Worm (Caenorhabditis elegans): ENCODE data around the gene ttr-42.

ttr-42 gene

ce11 chrX:2553433-2553860 lies 24.1 kb upstream of the ttr-42 start:
- TF ChIP-seq tag-97 (GFP tag; IDR thresholded peaks at IDR 0.05) (no peak), snpc-4 (tag; optimal IDR thresholded peaks at IDR 0.05) (no peak), snpc-1.2 (GFP tag; IDR thresholded peaks at IDR 0.05) (peak; percentile 83), F10B5.3 (tag; optimal IDR thresholded peaks at IDR 0.05) (peak; percentile 31), zip-2 (tag; optimal IDR thresholded peaks at IDR 0.05) (peak; percentile 87), fkh-10 (GFP tag; optimal IDR thresholded peaks at IDR 0.05) (no peak), ceh-28 (tag; optimal IDR thresholded peaks at IDR 0.05) (no peak), ceh-82 (tag; optimal IDR thresholded peaks at IDR 0.05) (no peak), daf-8 (GFP tag; IDR thresholded peaks at IDR 0.05) (no peak), R02D3.7 (tag; optimal IDR thresholded peaks at IDR 0.05) (no peak), lin-15B (tag; optimal IDR thresholded peaks at IDR 0.05) (no peak), pha-4 (GFP tag; IDR thresholded peaks at IDR 0.05) (peak; percentile 83), pha-4 (tag; optimal IDR thresholded peaks at IDR 0.05) (no peak), spr-3 (GFP tag; optimal IDR thresholded peaks at IDR 0.05) (peak; percentile 43), hlh-11 (tag; optimal IDR thresholded peaks at IDR 0.05) (peak; percentile 69), dve-1 (tag; optimal IDR thresholded peaks at IDR 0.05; ENCODE audit: insufficient read depth) (peak; percentile 57), nhr-102 (tag; optimal IDR thresholded peaks at IDR 0.05) (peak; percentile 83), hlh-30 (tag; optimal IDR thresholded peaks at IDR 0.05; ENCODE audit: insufficient read depth) (peak; percentile 94), nhr-41 (GFP tag; IDR thresholded peaks at IDR 0.05) (peak; percentile 93), nhr-11 (tag; optimal IDR thresholded peaks at IDR 0.05) (no peak), ceh-20 (GFP tag; IDR thresholded peaks at IDR 0.05) (peak; percentile 83), nhr-28 (tag; optimal IDR thresholded peaks at IDR 0.05) (peak; percentile 65), nhr-25 (tag; optimal IDR thresholded peaks at IDR 0.05; ENCODE audit: borderline replicate concordance, insufficient read depth) (peak; percentile 35), hmg-1.1 (GFP tag; IDR thresholded peaks at IDR 0.05) (peak; percentile 92), mdt-29 (GFP tag; IDR thresholded peaks at IDR 0.05) (no peak), ZK546.5 (tag; optimal IDR thresholded peaks at IDR 0.05) (no peak), mep-1 (tag; optimal IDR thresholded peaks at IDR 0.05) (peak; percentile 85), ceh-44 (GFP tag; IDR thresholded peaks at IDR 0.05) (peak; percentile 61; the same call in 1 of the 2 replicates), zfp-2 (tag; optimal IDR thresholded peaks at IDR 0.05) (peak; percentile 5), pqm-1 (tag; optimal IDR thresholded peaks at IDR 0.05) (no peak), nhr-111 (GFP tag; optimal IDR thresholded peaks at IDR 0.05) (peak; percentile 48), arid-1 (GFP tag; conservative IDR thresholded peaks at IDR 0.05) (peak; percentile 67), nhr-237 (tag; optimal IDR thresholded peaks at IDR 0.05) (no peak), daf-16 (GFP tag; optimal IDR thresholded peaks at IDR 0.05) (peak; percentile 68 to 91), daf-16 (tag; optimal IDR thresholded peaks at IDR 0.05) (peak; percentile 75), mxl-3 (GFP tag; optimal IDR thresholded peaks at IDR 0.05) (peak; percentile 76), tra-1 (GFP tag; IDR thresholded peaks at IDR 0.05) (peak; percentile 80), nhr-76 (tag; optimal IDR thresholded peaks at IDR 0.05) (no peak), daf-19 (GFP tag; conservative IDR thresholded peaks at IDR 0.05) (peak; percentile 92), zag-1 (tag; optimal IDR thresholded peaks at IDR 0.05) (no peak), madf-5 (GFP tag; IDR thresholded peaks at IDR 0.05) (peak; percentile 37 to 86; a peak in 1 of 4 replicates), cey-2 (tag; optimal IDR thresholded peaks at IDR 0.05; ENCODE audit: borderline replicate concordance, insufficient read depth) (no peak), ZK337.2 (GFP tag; IDR thresholded peaks at IDR 0.05) (peak; percentile 81), Y5F2A.4 (GFP tag; optimal IDR thresholded peaks at IDR 0.05) (peak; percentile 85), mes-2 (tag; optimal IDR thresholded peaks at IDR 0.05; ENCODE audit: poor library complexity, severe bottlenecking) (peak; percentile 75), saeg-2 (GFP tag; IDR thresholded peaks at IDR 0.05) (peak; percentile 71), zfp-3 (GFP tag; conservative IDR thresholded peaks at IDR 0.05) (no peak), mdl-1 (tag; optimal IDR thresholded peaks at IDR 0.05) (peak; percentile 14 to 85), nhr-10 (tag; optimal IDR thresholded peaks at IDR 0.05) (no peak), F49E8.2 (tag; optimal IDR thresholded peaks at IDR 0.05; ENCODE audit: borderline replicate concordance) (peak; percentile 72), ama-1 (optimal IDR thresholded peaks at IDR 0.05) (no peak)

All from whole organism, L4 larva.